Worm (Caenorhabditis elegans) whole organism, mixed stage, embryonic: ENCODE data around the gene rcan-1.

ENCODE experiments used
- elt-1 ChIP-seq: sonication (generic microtip); optimal IDR thresholded peaks from 2 replicates; lab custom pipeline; 2017; ENCODE audit warnings: missing genetic modification characterization, mild to moderate bottlenecking, missing compliant biosample characterization, antibody characterized with exemption, moderate library complexity, borderline replicate concordance; ENCODE audit not compliant: insufficient read depth
- ham-2 ChIP-seq: fragments of 200-800 bp; sonication (Bioruptor generic); optimal IDR thresholded peaks from 2 replicates; lab custom pipeline; 2018; ENCODE audit warnings: mild to moderate bottlenecking, missing genetic modification characterization, missing compliant biosample characterization
- mep-1 ChIP-seq: fragments of 150-350 bp; optimal IDR thresholded peaks from 2 replicates; lab custom pipeline; 2017; ENCODE audit warnings: missing biosample characterization, missing genetic modification reagents, missing genetic modification characterization, inconsistent platforms
- nhr-28 ChIP-seq: fragments of 150-350 bp; optimal IDR thresholded peaks from 2 replicates; lab custom pipeline; 2014; ENCODE audit warnings: missing biosample characterization, missing genetic modification characterization

DNA sequence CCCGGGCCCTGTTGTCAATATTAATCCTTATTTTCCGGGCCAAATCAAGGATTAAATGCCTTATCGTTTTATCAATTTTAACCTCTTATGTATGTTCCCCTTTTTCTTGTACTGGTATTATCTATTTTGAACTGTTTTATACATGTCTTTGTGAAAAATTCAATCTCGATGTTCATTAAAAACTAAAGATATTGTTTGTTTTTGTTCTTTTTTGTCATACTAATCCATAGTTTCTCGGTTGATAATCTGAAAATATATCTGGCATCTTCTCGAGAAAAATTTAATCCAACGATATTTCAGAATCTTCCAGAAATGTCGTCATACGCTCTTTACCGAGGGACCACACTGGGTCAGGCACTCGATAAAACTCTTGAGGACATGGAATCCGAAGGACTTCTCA is 9.8 kb upstream of the rcan-1 start, which contains the start of gene B0336.13:
- TF ChIP-seq nhr-28 (tag; lab: Kevin White, UChicago), result no peak
- no peak for TF ChIP-seq ham-2 (GFP tag; lab: Kevin White, UChicago)
- no peak for TF ChIP-seq elt-1 (tag; lab: Kevin White, UChicago)
- no peak for TF ChIP-seq mep-1
